Fruit fly (Drosophila melanogaster) whole organism, wandering third instar larva: ENCODE data around the gene GAA1.

Experiments used
- CG9705 ChIP-seq: fragments of 200-800 bp; sonication (Bioruptor generic); optimal IDR thresholded peaks from 2 replicates; lab custom pipeline; 2018; ENCODE audit warnings: missing biosample characterization, mild to moderate bottlenecking, missing genetic modification characterization
- CrebA ChIP-seq: fragments of 200-800 bp; sonication (Bioruptor generic); optimal IDR thresholded peaks from 2 replicates; lab custom pipeline; 2016; ENCODE audit warnings: missing biosample characterization, mild to moderate bottlenecking, missing genetic modification characterization, borderline replicate concordance
- GATAd ChIP-seq: sonication (Bioruptor generic); optimal IDR thresholded peaks from 2 replicates; lab custom pipeline; 2016; ENCODE audit warnings: missing biosample characterization, missing genetic modification characterization
- HLH106 ChIP-seq: fragments of 200-800 bp; optimal IDR thresholded peaks from 3 replicates; lab custom pipeline; 2019; ENCODE audit warnings: missing biosample characterization, mild to moderate bottlenecking, missing genetic modification characterization, moderate library complexity
- Hnf4 ChIP-seq: fragments of 200-800 bp; sonication (Bioruptor generic); optimal IDR thresholded peaks from 2 replicates; lab custom pipeline; 2016; ENCODE audit warnings: missing biosample characterization, mild to moderate bottlenecking, missing genetic modification characterization
- Hr78 ChIP-seq: fragments of >200 bp; optimal IDR thresholded peaks from 2 replicates; lab custom pipeline; 2017; ENCODE audit warnings: missing biosample characterization, missing genetic modification characterization
- Hr83 ChIP-seq: fragments of 200-300 bp; sonication (Bioruptor generic); optimal IDR thresholded peaks from 2 replicates; lab custom pipeline; 2016; ENCODE audit warnings: missing biosample characterization, mild to moderate bottlenecking, missing genetic modification characterization, moderate library complexity; ENCODE audit not compliant: poor library complexity, severe bottlenecking
- Jra ChIP-seq: sonication (Bioruptor generic); optimal IDR thresholded peaks from 2 replicates; lab custom pipeline; 2016; ENCODE audit warnings: missing biosample characterization, missing genetic modification characterization
- Mio ChIP-seq: sonication (Bioruptor generic); optimal IDR thresholded peaks from 2 replicates; lab custom pipeline; 2016; ENCODE audit warnings: missing biosample characterization, missing genetic modification characterization
- Myc ChIP-seq: fragments of >200 bp; optimal IDR thresholded peaks from 2 replicates; lab custom pipeline; 2017
- OdsH ChIP-seq: fragments of 200-800 bp; sonication (Bioruptor generic); optimal IDR thresholded peaks from 2 replicates; lab custom pipeline; 2016; ENCODE audit warnings: missing biosample characterization, mild to moderate bottlenecking, missing genetic modification characterization
- Rel ChIP-seq, 2 experiments: fragments of 200-800 bp; sonication (Bioruptor generic) in 1 of 2; optimal IDR thresholded peaks; 2 replicates in 1 of 2; 3 replicates in 1 of 2; lab custom pipeline; 2016 to 2019; ENCODE audit warnings: mild to moderate bottlenecking in 2 of 2, missing biosample characterization in 2 of 2, missing genetic modification characterization in 2 of 2, moderate library complexity in 1 of 2
- Sp1 ChIP-seq: fragments of 200-800 bp; sonication (Bioruptor generic); optimal IDR thresholded peaks from 3 replicates; lab custom pipeline; 2019; ENCODE audit warnings: missing biosample characterization, mild to moderate bottlenecking, missing genetic modification characterization, moderate library complexity
- br ChIP-seq: fragments of 200-800 bp; sonication (Bioruptor generic); optimal IDR thresholded peaks from 2 replicates; lab custom pipeline; 2016; ENCODE audit warnings: missing biosample characterization, missing genetic modification characterization
- brk ChIP-seq: fragments of 200-800 bp; sonication (Bioruptor generic); optimal IDR thresholded peaks from 2 replicates; lab custom pipeline; 2016; ENCODE audit warnings: missing biosample characterization, mild to moderate bottlenecking, missing genetic modification characterization
- dl ChIP-seq, 2 experiments: fragments of 175-275, 200-275 bp in 1 of 2; fragments of 200-275 bp in 1 of 2; sonication (Bioruptor generic); optimal IDR thresholded peaks; lab custom pipeline; 2018; ENCODE audit warnings: mild to moderate bottlenecking in 2 of 2, missing biosample characterization in 2 of 2, missing genetic modification characterization in 2 of 2, moderate library complexity in 2 of 2; ENCODE audit not compliant: partially characterized antibody in 2 of 2, insufficient read depth in 1 of 2
- dmrt93B ChIP-seq: fragments of 200-800 bp; sonication (Bioruptor generic); optimal IDR thresholded peaks from 2 replicates; lab custom pipeline; 2018; ENCODE audit warnings: missing biosample characterization, mild to moderate bottlenecking, missing genetic modification characterization
- dsf ChIP-seq: sonication (Bioruptor generic); optimal IDR thresholded peaks from 2 replicates; lab custom pipeline; 2016; ENCODE audit warnings: missing biosample characterization, missing genetic modification characterization, borderline replicate concordance
- ey ChIP-seq: fragments of 200-800 bp; sonication (Bioruptor generic); optimal IDR thresholded peaks from 2 replicates; lab custom pipeline; 2016; ENCODE audit warnings: missing biosample characterization, missing genetic modification characterization
- foxo ChIP-seq, 2 experiments: fragments of 200-800 bp; sonication (Bioruptor generic); optimal IDR thresholded peaks; 2 replicates in 1 of 2; 3 replicates in 1 of 2; lab custom pipeline; 2016 to 2017; ENCODE audit warnings: missing biosample characterization in 2 of 2, missing genetic modification characterization in 2 of 2
- fru ChIP-seq: fragments of 200-800 bp; sonication (Bioruptor generic); optimal IDR thresholded peaks from 3 replicates; lab custom pipeline; 2016; ENCODE audit warnings: missing biosample characterization, mild to moderate bottlenecking, missing genetic modification characterization
- h ChIP-seq: fragments of 200-800 bp; sonication (Bioruptor generic); optimal IDR thresholded peaks from 3 replicates; lab custom pipeline; 2016; ENCODE audit warnings: missing biosample characterization, mild to moderate bottlenecking, missing genetic modification characterization
- pan ChIP-seq: fragments of >200 bp; optimal IDR thresholded peaks from 2 replicates; lab custom pipeline; 2017
- psq ChIP-seq: fragments of 200-800 bp; sonication (Bioruptor generic); optimal IDR thresholded peaks from 3 replicates; lab custom pipeline; 2017; ENCODE audit warnings: missing biosample characterization, mild to moderate bottlenecking, missing genetic modification characterization, moderate library complexity
- rgr ChIP-seq: fragments of 200-800 bp; sonication (Bioruptor generic); optimal IDR thresholded peaks from 3 replicates; lab custom pipeline; 2016; ENCODE audit warnings: missing biosample characterization, mild to moderate bottlenecking, missing genetic modification characterization
- sage ChIP-seq: fragments of 200-800 bp; sonication (Bioruptor generic); optimal IDR thresholded peaks from 2 replicates; lab custom pipeline; 2016; ENCODE audit warnings: missing biosample characterization, mild to moderate bottlenecking, missing genetic modification characterization
- sv ChIP-seq: fragments of 200-800 bp; sonication (Bioruptor generic); optimal IDR thresholded peaks from 3 replicates; lab custom pipeline; 2016; ENCODE audit warnings: missing biosample characterization, missing genetic modification characterization
- tai ChIP-seq: sonication (Bioruptor generic); optimal IDR thresholded peaks from 2 replicates; lab custom pipeline; 2016; ENCODE audit warnings: missing biosample characterization, missing genetic modification characterization
- usp ChIP-seq: fragments of >200 bp; optimal IDR thresholded peaks from 2 replicates; lab custom pipeline; 2017; ENCODE audit warnings: missing biosample characterization, missing genetic modification characterization
- woc ChIP-seq: sonication (Bioruptor generic); optimal IDR thresholded peaks from 2 replicates; lab custom pipeline; 2016; ENCODE audit warnings: missing biosample characterization, mild to moderate bottlenecking, missing genetic modification characterization

The GAA1 gene

DNA sequence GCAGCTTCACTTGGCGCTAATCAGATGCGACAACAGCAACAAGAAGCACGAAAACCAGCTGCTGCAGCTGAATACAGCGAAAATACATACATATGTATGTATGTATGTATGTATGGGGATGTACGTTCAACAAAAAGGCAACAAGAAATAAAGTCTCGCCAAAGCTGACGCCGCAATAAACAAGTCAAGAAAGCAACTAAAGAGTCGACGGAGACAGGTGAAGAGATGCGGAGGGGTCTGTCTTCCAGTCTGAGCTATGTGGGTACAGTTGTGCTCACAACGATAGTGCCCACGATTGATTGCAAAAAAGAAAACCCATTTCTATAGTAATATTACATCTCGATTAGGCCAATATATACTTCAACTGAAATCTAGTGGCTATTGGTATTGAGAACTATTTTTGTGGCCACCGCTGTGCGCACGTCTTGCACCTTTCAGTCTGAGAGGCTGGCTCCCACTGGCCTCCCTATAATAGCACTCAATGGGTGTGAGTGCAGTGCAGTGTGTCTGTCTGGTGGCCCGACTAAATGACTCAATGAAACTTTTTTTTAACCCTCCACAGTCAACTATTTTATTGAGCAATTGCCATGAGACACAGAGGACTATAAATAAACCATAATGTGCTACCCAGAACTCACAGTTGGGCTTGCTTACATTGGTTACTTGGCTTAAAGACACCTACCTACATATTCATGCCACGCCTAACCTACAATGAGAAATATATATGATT, 22.8 kb upstream of the GAA1 start (continued):
- TF ChIP-seq Hr78 (GFP tag; lab: Kevin White, UChicago) (no peak), GATAd (GFP tag; lab: Kevin White, UChicago) (peak; percentile 84), fru (peak; percentile 95), Hr83 (GFP tag; lab: Kevin White, UChicago) (peak; percentile 93), h (GFP tag; lab: Kevin White, UChicago) (peak; percentile 97), rgr (GFP tag; lab: Kevin White, UChicago) (peak; percentile 95), HLH106 (tag; lab: Kevin White, UChicago) (peak; percentile 94), sage (GFP tag; lab: Kevin White, UChicago) (peak; percentile 92), CG9705 (GFP tag; lab: Kevin White, UChicago) (peak; percentile 89), woc (GFP tag; lab: Kevin White, UChicago) (peak; percentile 97), usp (GFP tag; lab: Kevin White, UChicago) (no peak), dmrt93B (GFP tag; lab: Kevin White, UChicago) (peak; percentile 93), OdsH (peak; percentile 94)

DNA sequence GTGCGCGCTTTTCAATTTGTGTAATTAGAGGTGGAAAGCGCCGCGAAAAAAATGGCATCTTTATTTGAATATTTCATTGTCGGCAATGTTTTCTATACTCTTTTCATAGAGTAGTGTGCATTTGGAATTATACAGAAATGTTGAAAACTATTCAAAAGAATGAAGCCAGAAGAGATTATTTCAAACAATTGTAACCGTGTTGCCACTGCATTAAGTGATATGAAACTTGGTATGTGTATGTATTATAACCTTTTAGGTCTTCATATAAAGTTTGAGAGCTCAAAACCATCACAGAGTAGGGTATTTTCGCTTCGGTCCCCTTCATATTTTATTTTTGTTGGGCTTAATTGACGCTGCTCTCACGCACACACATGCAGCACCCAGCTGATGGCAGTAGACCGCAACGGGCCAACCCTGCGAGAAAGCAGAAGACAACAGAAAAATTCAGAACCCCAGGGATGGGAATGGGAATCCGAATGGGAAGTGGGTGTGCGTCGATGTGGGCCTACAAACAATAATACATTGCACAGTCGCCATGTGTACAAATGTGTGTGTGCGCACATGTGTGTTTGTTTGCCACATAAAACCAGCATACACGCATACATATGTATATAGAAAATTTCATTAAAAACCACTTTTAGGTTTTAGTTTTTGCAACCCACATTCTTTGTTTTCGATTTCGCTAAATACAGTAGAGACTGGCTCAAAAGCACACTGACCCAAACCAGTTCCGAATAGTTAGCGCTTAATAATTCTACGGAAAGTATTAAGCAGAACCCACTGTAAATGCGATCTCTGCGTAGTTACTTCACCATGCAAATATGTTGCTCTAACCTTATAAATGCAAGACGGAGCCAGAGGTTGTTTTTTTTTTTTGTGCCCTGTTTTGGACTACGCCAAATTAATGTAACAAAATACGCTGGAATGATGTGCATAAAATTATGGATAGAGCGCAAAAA, 21.7 kb upstream of the GAA1 start:
- TF ChIP-seq tai (GFP tag; lab: Kevin White, UChicago) (no peak), HLH106 (tag; lab: Kevin White, UChicago) (peak; percentile 14), Hnf4 (GFP tag; lab: Kevin White, UChicago) (peak; percentile 7), woc (GFP tag; lab: Kevin White, UChicago) (peak; percentile 19), fru (peak; percentile 5), foxo (GFP tag; optimal IDR thresholded peaks at IDR 0.05; lab: Kevin White, UChicago) (peak in 1 of 2 experiments; percentile 20), sage (GFP tag; lab: Kevin White, UChicago) (no peak)

- no peak for TF ChIP-seq dmrt93B (GFP tag; lab: Kevin White, UChicago)
- no peak for TF ChIP-seq brk (GFP tag; lab: Kevin White, UChicago)
- TF ChIP-seq Rel (GFP tag; optimal IDR thresholded peaks at IDR 0.05; lab: Kevin White, UChicago), result no peak
- TF ChIP-seq Rel (tag; optimal IDR thresholded peaks at IDR 0.05; lab: Kevin White, UChicago), result no peak
- no peak for TF ChIP-seq Sp1 (GFP tag; lab: Kevin White, UChicago)
- no peak for TF ChIP-seq sv (GFP tag; lab: Kevin White, UChicago)
- no peak for TF ChIP-seq pan
- TF ChIP-seq psq (GFP tag; lab: Kevin White, UChicago), result no peak
- no peak for TF ChIP-seq ey (GFP tag; lab: Kevin White, UChicago)
- TF ChIP-seq Jra, result no peak
- no peak for TF ChIP-seq CrebA (GFP tag; lab: Kevin White, UChicago)
- no peak for TF ChIP-seq GATAd (GFP tag; lab: Kevin White, UChicago)
- TF ChIP-seq foxo (GFP tag; optimal IDR thresholded peaks at IDR 0.05; lab: Kevin White, UChicago), result no peak
- no peak for TF ChIP-seq Hr83 (GFP tag; lab: Kevin White, UChicago)
- TF ChIP-seq br (GFP tag; lab: Kevin White, UChicago), result no peak
- TF ChIP-seq dl (GFP tag; optimal IDR thresholded peaks at IDR 0.05; lab: Kevin White, UChicago; ENCODE audit: insufficient read depth in 1 of 2, partially characterized antibody in 2 of 2), result no peak
- TF ChIP-seq, all 38 proteins: peak for 0
Measured at dm6 chrX:5893165-5893564, 20.0 kb upstream of the GAA1 start.

dm6 chrX:5892512-5892911, 19.4 kb upstream of the GAA1 start:
- TF ChIP-seq woc (GFP tag; lab: Kevin White, UChicago), result no peak
- TF ChIP-seq psq (GFP tag; lab: Kevin White, UChicago), result no peak
- no peak for TF ChIP-seq pan
- no peak for TF ChIP-seq Hr83 (GFP tag; lab: Kevin White, UChicago)
- TF ChIP-seq Rel (GFP tag; optimal IDR thresholded peaks at IDR 0.05; lab: Kevin White, UChicago), result no peak
- TF ChIP-seq Rel (tag; optimal IDR thresholded peaks at IDR 0.05; lab: Kevin White, UChicago), result no peak
- no peak for TF ChIP-seq Myc (lab: Kevin White, UChicago)
- TF ChIP-seq Hr78 (GFP tag; lab: Kevin White, UChicago), result no peak
- TF ChIP-seq Sp1 (GFP tag; lab: Kevin White, UChicago), result no peak
- no peak for TF ChIP-seq brk (GFP tag; lab: Kevin White, UChicago)
- no peak for TF ChIP-seq CrebA (GFP tag; lab: Kevin White, UChicago)
- no peak for TF ChIP-seq dmrt93B (GFP tag; lab: Kevin White, UChicago)
- no peak for TF ChIP-seq fru
- TF ChIP-seq Mio (GFP tag; lab: Kevin White, UChicago), result no peak
- no peak for TF ChIP-seq dsf
